6 fruit fly cellular contexts compared by ENCODE assay signal in the genomic region with DNA sequence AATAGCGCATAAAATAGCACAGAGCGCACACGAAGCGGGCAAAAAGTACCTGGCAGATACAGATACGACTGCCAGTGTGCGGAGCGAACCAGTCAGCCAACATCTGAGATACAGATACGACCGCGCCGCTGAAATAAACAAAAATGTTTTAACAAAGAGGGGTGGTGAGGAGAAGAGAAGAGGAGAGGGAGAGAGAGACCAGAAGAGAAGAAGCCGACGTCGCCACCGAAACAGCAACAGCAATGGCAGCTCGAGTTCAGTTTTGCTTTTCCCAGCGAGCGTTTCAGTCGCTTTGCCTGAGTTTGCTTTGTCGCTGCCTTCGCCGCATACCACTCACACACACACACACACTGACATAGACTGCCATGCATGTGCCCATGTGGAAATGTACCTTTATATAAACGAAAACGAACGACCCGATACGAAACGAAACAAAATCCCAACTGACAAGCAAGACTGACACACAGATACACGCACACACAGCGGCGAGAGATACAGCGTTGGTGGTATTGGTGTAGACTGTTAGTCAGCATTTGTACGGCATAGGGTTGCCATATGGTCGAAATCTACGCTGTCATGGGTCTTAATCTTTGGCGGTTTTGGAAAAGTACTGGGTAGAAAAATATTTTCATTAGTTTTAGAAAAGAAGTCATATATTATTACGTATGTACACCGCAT.
TF ChIP-seq lines count a peak whose summit lies in the region.

No protein-coding gene starts in this region.

- TF ChIP-seq CTCF in whole organism, embryonic (GFP tag; optimal IDR thresholded peaks at IDR 0.05; lab: Kevin White, UChicago): peak; percentile 17

TF ChIP-seq in whole organism, 6 proteins besides CTCF, POLR2A, EP300 and RAD21:
- TF ChIP-seq psq (optimal IDR thresholded peaks at IDR 0.05; lab: Kevin White, UChicago): no peak
- no peak for TF ChIP-seq CG8478 (optimal IDR thresholded peaks at IDR 0.05; lab: Kevin White, UChicago)
- peak; percentile 46 for TF ChIP-seq Dll (optimal IDR thresholded peaks at IDR 0.05; lab: Kevin White, UChicago)

TF ChIP-seq in whole organism, adult, 20 proteins besides CTCF, POLR2A, EP300 and RAD21 (continues in another document):
- peak; percentile 89 for TF ChIP-seq CG12768 (GFP tag; optimal IDR thresholded peaks at IDR 0.05; lab: Kevin White, UChicago)
- no peak for TF ChIP-seq CG7045 (GFP tag; optimal IDR thresholded peaks at IDR 0.05; lab: Kevin White, UChicago)
- TF ChIP-seq ovo (GFP tag; optimal IDR thresholded peaks at IDR 0.05; lab: Kevin White, UChicago): peak; percentile 54
- TF ChIP-seq toe (GFP tag; optimal IDR thresholded peaks at IDR 0.05; lab: Kevin White, UChicago): peak; percentile 81
- peak; percentile 69 for TF ChIP-seq CG14711 (tag; optimal IDR thresholded peaks at IDR 0.05; lab: Kevin White, UChicago)
- TF ChIP-seq Hr96 (GFP tag; optimal IDR thresholded peaks at IDR 0.05; lab: Kevin White, UChicago): peak; percentile 39
- TF ChIP-seq CG7101 (tag; optimal IDR thresholded peaks at IDR 0.05; lab: Kevin White, UChicago): peak; percentile 38
- peak; percentile 97 for TF ChIP-seq kay (GFP tag; lab: Kevin White, UChicago; ENCODE audit: borderline replicate concordance)
- no peak for TF ChIP-seq Clk (GFP tag; optimal IDR thresholded peaks at IDR 0.05; lab: Kevin White, UChicago)
- peak; percentile 24 for TF ChIP-seq CG33017 (tag; optimal IDR thresholded peaks at IDR 0.05; lab: Kevin White, UChicago)
- TF ChIP-seq pad (GFP tag; optimal IDR thresholded peaks at IDR 0.05; lab: Kevin White, UChicago): no peak
- TF ChIP-seq CG1620 (GFP tag; optimal IDR thresholded peaks at IDR 0.05; lab: Kevin White, UChicago): peak; percentile 1
- TF ChIP-seq CG11617 (GFP tag; optimal IDR thresholded peaks at IDR 0.05; lab: Kevin White, UChicago): no peak
- peak; percentile 93 for TF ChIP-seq Mnt (GFP tag; optimal IDR thresholded peaks at IDR 0.05; lab: Kevin White, UChicago)
- TF ChIP-seq CG5204 (GFP tag; optimal IDR thresholded peaks at IDR 0.05; lab: Kevin White, UChicago): no peak
- peak in 1 of 2 experiments; percentile 76 for TF ChIP-seq cnc (optimal IDR thresholded peaks at IDR 0.05; lab: Kevin White, UChicago)

TF ChIP-seq in whole organism, embryonic, 481 proteins besides CTCF, POLR2A, EP300 and RAD21 (continues in another document):
- TF ChIP-seq CG14710 (tag; optimal IDR thresholded peaks at IDR 0.05; lab: Kevin White, UChicago) (no peak), CG11456 (GFP tag; IDR thresholded peaks at IDR 0.05; lab: Robert Waterston, UW) (no peak), Rfx (GFP tag; IDR thresholded peaks at IDR 0.05; lab: Robert Waterston, UW) (no peak), Nf-YA (GFP tag; IDR thresholded peaks at IDR 0.05; lab: Robert Waterston, UW) (no peak), CG11560 (tag; IDR thresholded peaks at IDR 0.05; lab: Robert Waterston, UW) (no peak), her (GFP tag; optimal IDR thresholded peaks at IDR 0.05; lab: Kevin White, UChicago) (peak; percentile 31), CG11247 (GFP tag; IDR thresholded peaks at IDR 0.05; lab: Robert Waterston, UW) (no peak), wek (GFP tag; optimal IDR thresholded peaks at IDR 0.05; lab: Kevin White, UChicago) (no peak), Oli (tag; optimal IDR thresholded peaks at IDR 0.05; lab: Kevin White, UChicago) (no peak), Gug (GFP tag; IDR thresholded peaks at IDR 0.05; lab: Robert Waterston, UW) (peak; percentile 70), Side (GFP tag; optimal IDR thresholded peaks at IDR 0.05; lab: Kevin White, UChicago) (no peak), B-H1 (GFP tag; IDR thresholded peaks at IDR 0.05; lab: Robert Waterston, UW) (no peak), fd64A (GFP tag; optimal IDR thresholded peaks at IDR 0.05; lab: Kevin White, UChicago) (peak; percentile 40), pum (GFP tag; optimal IDR thresholded peaks at IDR 0.05; lab: Kevin White, UChicago) (peak; percentile 32), Dad (GFP tag; optimal IDR thresholded peaks at IDR 0.05; lab: Kevin White, UChicago) (no peak), E2f2 (GFP tag; IDR thresholded peaks at IDR 0.05; lab: Robert Waterston, UW) (no peak), Ets97D (GFP tag; optimal IDR thresholded peaks at IDR 0.05; lab: Kevin White, UChicago) (no peak), slbo (GFP tag; IDR thresholded peaks at IDR 0.05; lab: Robert Waterston, UW) (no peak)

TF ChIP-seq in whole organism, prepupa, 60 proteins besides CTCF, POLR2A, EP300 and RAD21 (continues in another document):
- peak; percentile 40 for TF ChIP-seq acj6 (GFP tag; optimal IDR thresholded peaks at IDR 0.05; lab: Kevin White, UChicago)
- no peak for TF ChIP-seq CG6808 (GFP tag; optimal IDR thresholded peaks at IDR 0.05; lab: Kevin White, UChicago)
- peak; percentile 56 for TF ChIP-seq pdm3 (GFP tag; optimal IDR thresholded peaks at IDR 0.05; lab: Kevin White, UChicago)
- TF ChIP-seq Lpt (GFP tag; optimal IDR thresholded peaks at IDR 0.05; lab: Kevin White, UChicago): peak; percentile 74
- peak; percentile 34 for TF ChIP-seq Ets21C (GFP tag; optimal IDR thresholded peaks at IDR 0.05; lab: Kevin White, UChicago)
- no peak for TF ChIP-seq CG32006 (GFP tag; optimal IDR thresholded peaks at IDR 0.05; lab: Kevin White, UChicago)
- no peak for TF ChIP-seq salr (GFP tag; optimal IDR thresholded peaks at IDR 0.05; lab: Kevin White, UChicago)
- TF ChIP-seq CG11902 (GFP tag; optimal IDR thresholded peaks at IDR 0.05; lab: Kevin White, UChicago): peak; percentile 29
- TF ChIP-seq CG34406 (GFP tag; optimal IDR thresholded peaks at IDR 0.05; lab: Kevin White, UChicago): peak; percentile 21
- no peak for TF ChIP-seq CG9139 (GFP tag; optimal IDR thresholded peaks at IDR 0.05; lab: Kevin White, UChicago)
- peak; percentile 95 for TF ChIP-seq CG6854 (GFP tag; optimal IDR thresholded peaks at IDR 0.05; lab: Kevin White, UChicago)
- TF ChIP-seq dsx (GFP tag; optimal IDR thresholded peaks at IDR 0.05; lab: Kevin White, UChicago; ENCODE audit: poor library complexity, severe bottlenecking): peak; percentile 64
- peak; percentile 83 for TF ChIP-seq fkh (GFP tag; optimal IDR thresholded peaks at IDR 0.05; lab: Kevin White, UChicago)
- no peak for TF ChIP-seq CG11294 (GFP tag; IDR thresholded peaks at IDR 0.05; lab: Robert Waterston, UW)
- peak; percentile 88 for TF ChIP-seq svp (GFP tag; lab: Kevin White, UChicago)
- TF ChIP-seq CG11762 (GFP tag; optimal IDR thresholded peaks at IDR 0.05; lab: Kevin White, UChicago; ENCODE audit: insufficient read depth): peak; percentile 2
- TF ChIP-seq fd85E (GFP tag; optimal IDR thresholded peaks at IDR 0.05; lab: Kevin White, UChicago): no peak

TF ChIP-seq in whole organism, pupa, 21 proteins besides CTCF, POLR2A, EP300 and RAD21:
- TF ChIP-seq CG13204 (GFP tag; optimal IDR thresholded peaks at IDR 0.05; lab: Kevin White, UChicago) (peak; percentile 97), CG14655 (GFP tag; optimal IDR thresholded peaks at IDR 0.05; lab: Kevin White, UChicago) (peak; percentile 25), CG9948 (tag; optimal IDR thresholded peaks at IDR 0.05; lab: Kevin White, UChicago) (no peak), gl (tag; optimal IDR thresholded peaks at IDR 0.05; lab: Kevin White, UChicago) (peak; percentile 33), Snoo (tag; optimal IDR thresholded peaks at IDR 0.05; lab: Kevin White, UChicago) (no peak), CG15710 (tag; optimal IDR thresholded peaks at IDR 0.05; lab: Kevin White, UChicago) (peak; percentile 21), D1 (tag; optimal IDR thresholded peaks at IDR 0.05; lab: Kevin White, UChicago) (no peak), CG8159 (tag; optimal IDR thresholded peaks at IDR 0.05; lab: Kevin White, UChicago) (peak; percentile 47), EcR (GFP tag; optimal IDR thresholded peaks at IDR 0.05; lab: Kevin White, UChicago) (peak; percentile 90)

TF ChIP-seq in whole organism, wandering third instar larva, 38 proteins besides CTCF, POLR2A, EP300 and RAD21 (continues in another document):
- peak; percentile 61 for TF ChIP-seq br (GFP tag; optimal IDR thresholded peaks at IDR 0.05; lab: Kevin White, UChicago)
- TF ChIP-seq Dfd (GFP tag; optimal IDR thresholded peaks at IDR 0.05; lab: Kevin White, UChicago): peak; percentile 13
- peak; percentile 35 for TF ChIP-seq CG9705 (GFP tag; optimal IDR thresholded peaks at IDR 0.05; lab: Kevin White, UChicago)
- TF ChIP-seq Sp1 (GFP tag; optimal IDR thresholded peaks at IDR 0.05; lab: Kevin White, UChicago): peak; percentile 29
- no peak for TF ChIP-seq Vsx2 (GFP tag; optimal IDR thresholded peaks at IDR 0.05; lab: Kevin White, UChicago; ENCODE audit: partially characterized antibody)
- TF ChIP-seq Abd-B (GFP tag; optimal IDR thresholded peaks at IDR 0.05; lab: Kevin White, UChicago): no peak
- no peak for TF ChIP-seq usp (GFP tag; optimal IDR thresholded peaks at IDR 0.05; lab: Kevin White, UChicago)
- TF ChIP-seq dmrt93B (GFP tag; optimal IDR thresholded peaks at IDR 0.05; lab: Kevin White, UChicago): peak; percentile 50
- TF ChIP-seq GATAd (GFP tag; optimal IDR thresholded peaks at IDR 0.05; lab: Kevin White, UChicago): no peak
- peak; percentile 28 for TF ChIP-seq sage (GFP tag; optimal IDR thresholded peaks at IDR 0.05; lab: Kevin White, UChicago)
- peak; percentile 68 for TF ChIP-seq ey (GFP tag; optimal IDR thresholded peaks at IDR 0.05; lab: Kevin White, UChicago)
- peak; percentile 66 for TF ChIP-seq tai (GFP tag; optimal IDR thresholded peaks at IDR 0.05; lab: Kevin White, UChicago)
- peak; percentile 60 for TF ChIP-seq rgr (GFP tag; optimal IDR thresholded peaks at IDR 0.05; lab: Kevin White, UChicago)
- peak; percentile 86 for TF ChIP-seq Dif (GFP tag; optimal IDR thresholded peaks at IDR 0.05; lab: Kevin White, UChicago; ENCODE audit: partially characterized antibody)
- peak; percentile 33 to 53 for TF ChIP-seq dl (GFP tag; optimal IDR thresholded peaks at IDR 0.05; lab: Kevin White, UChicago; ENCODE audit: insufficient read depth in 1 of 2, partially characterized antibody in 2 of 2)
- TF ChIP-seq brk (GFP tag; optimal IDR thresholded peaks at IDR 0.05; lab: Kevin White, UChicago): peak; percentile 60
- TF ChIP-seq woc (GFP tag; optimal IDR thresholded peaks at IDR 0.05; lab: Kevin White, UChicago): peak; percentile 24
- peak; percentile 76 for TF ChIP-seq jim (GFP tag; optimal IDR thresholded peaks at IDR 0.05; lab: Kevin White, UChicago)
- peak; percentile 96 for TF ChIP-seq psq (GFP tag; optimal IDR thresholded peaks at IDR 0.05; lab: Kevin White, UChicago)
- TF ChIP-seq foxo (GFP tag; optimal IDR thresholded peaks at IDR 0.05; lab: Kevin White, UChicago): peak; percentile 35 to 64
- TF ChIP-seq dsf (GFP tag; optimal IDR thresholded peaks at IDR 0.05; lab: Kevin White, UChicago; ENCODE audit: borderline replicate concordance): no peak
- no peak for TF ChIP-seq Hr78 (GFP tag; optimal IDR thresholded peaks at IDR 0.05; lab: Kevin White, UChicago)
- peak; percentile 59 for TF ChIP-seq Hnf4 (GFP tag; optimal IDR thresholded peaks at IDR 0.05; lab: Kevin White, UChicago)
- TF ChIP-seq HLH106 (tag; optimal IDR thresholded peaks at IDR 0.05; lab: Kevin White, UChicago): peak; percentile 71
- TF ChIP-seq Mio (GFP tag; optimal IDR thresholded peaks at IDR 0.05; lab: Kevin White, UChicago): no peak
- TF ChIP-seq h (GFP tag; optimal IDR thresholded peaks at IDR 0.05; lab: Kevin White, UChicago): peak; percentile 58
